Worm (Caenorhabditis elegans): ENCODE measurements around the gene tbb-4.

Gene tbb-4

ce11 chrX:9436843-9437312 lies at the start of gene tbb-4:
Gene tbb-4 (minus strand): TSS chrX:9436893.
- TF ChIP-seq ama-1 (optimal IDR thresholded peaks at IDR 0.05), result no peak
- TF ChIP-seq nhr-10 (tag; optimal IDR thresholded peaks at IDR 0.05), result no peak
- no peak for TF ChIP-seq sma-3 (GFP tag; optimal IDR thresholded peaks at IDR 0.05)
- no peak for TF ChIP-seq crh-2 (tag; optimal IDR thresholded peaks at IDR 0.05)
- TF ChIP-seq nhr-25 (tag; optimal IDR thresholded peaks at IDR 0.05), result no peak
- TF ChIP-seq nhr-23 (tag; optimal IDR thresholded peaks at IDR 0.05), result no peak
- TF ChIP-seq F13H6.1 (tag; optimal IDR thresholded peaks at IDR 0.05), result no peak
- no peak for TF ChIP-seq gmeb-1 (tag; optimal IDR thresholded peaks at IDR 0.05)
- no peak for TF ChIP-seq nhr-6 (tag; optimal IDR thresholded peaks at IDR 0.05)
- no peak for TF ChIP-seq sma-9 (GFP tag; optimal IDR thresholded peaks at IDR 0.05)
- no peak for TF ChIP-seq sma-9 (tag; optimal IDR thresholded peaks at IDR 0.05)
- TF ChIP-seq elt-3 (tag; optimal IDR thresholded peaks at IDR 0.05), result no peak
- no peak for TF ChIP-seq egl-27 (tag; optimal IDR thresholded peaks at IDR 0.05)
- TF ChIP-seq ceh-16 (tag; optimal IDR thresholded peaks at IDR 0.05), result no peak
- TF ChIP-seq lsy-2 (tag; optimal IDR thresholded peaks at IDR 0.05), result no peak
- no peak for TF ChIP-seq Y55F3AM.14 (GFP tag; optimal IDR thresholded peaks at IDR 0.05)

ce11 chrX:9486160-9486559 lies 49.5 kb upstream of the tbb-4 start:
- TF ChIP-seq dmd-4 (tag; optimal IDR thresholded peaks at IDR 0.05) (no peak), mdl-1 (tag; optimal IDR thresholded peaks at IDR 0.05) (no peak), mbf-1 (tag; optimal IDR thresholded peaks at IDR 0.05) (no peak), nhr-23 (tag; optimal IDR thresholded peaks at IDR 0.05) (no peak), unc-39 (tag; optimal IDR thresholded peaks at IDR 0.05) (no peak), nhr-6 (tag; optimal IDR thresholded peaks at IDR 0.05) (no peak), nhr-12 (tag; optimal IDR thresholded peaks at IDR 0.05) (no peak), ceh-82 (tag; optimal IDR thresholded peaks at IDR 0.05) (no peak), sma-3 (GFP tag; optimal IDR thresholded peaks at IDR 0.05) (no peak), fos-1 (tag; optimal IDR thresholded peaks at IDR 0.05) (no peak), nhr-11 (tag; optimal IDR thresholded peaks at IDR 0.05) (no peak), unc-55 (GFP tag; optimal IDR thresholded peaks at IDR 0.05) (no peak), aly-2 (tag; optimal IDR thresholded peaks at IDR 0.05) (no peak), mab-5 (tag; optimal IDR thresholded peaks at IDR 0.05) (no peak), nhr-77 (tag; optimal IDR thresholded peaks at IDR 0.05) (no peak), nhr-129 (tag; optimal IDR thresholded peaks at IDR 0.05) (no peak), sem-4 (tag; optimal IDR thresholded peaks at IDR 0.05) (no peak), nhr-10 (tag; optimal IDR thresholded peaks at IDR 0.05) (no peak), nhr-25 (tag; optimal IDR thresholded peaks at IDR 0.05) (no peak), Y55F3AM.14 (GFP tag; optimal IDR thresholded peaks at IDR 0.05) (no peak)

- TF ChIP-seq aly-2 (tag; optimal IDR thresholded peaks at IDR 0.05) (no peak), Y55F3AM.14 (GFP tag; optimal IDR thresholded peaks at IDR 0.05) (no peak), ztf-11 (tag; optimal IDR thresholded peaks at IDR 0.05) (no peak), lin-13 (GFP tag; optimal IDR thresholded peaks at IDR 0.05) (no peak), ztf-4 (tag; optimal IDR thresholded peaks at IDR 0.05) (no peak)
Observed at ce11 chrX:9483754-9484153, 47.1 kb upstream of the tbb-4 start.

DNA sequence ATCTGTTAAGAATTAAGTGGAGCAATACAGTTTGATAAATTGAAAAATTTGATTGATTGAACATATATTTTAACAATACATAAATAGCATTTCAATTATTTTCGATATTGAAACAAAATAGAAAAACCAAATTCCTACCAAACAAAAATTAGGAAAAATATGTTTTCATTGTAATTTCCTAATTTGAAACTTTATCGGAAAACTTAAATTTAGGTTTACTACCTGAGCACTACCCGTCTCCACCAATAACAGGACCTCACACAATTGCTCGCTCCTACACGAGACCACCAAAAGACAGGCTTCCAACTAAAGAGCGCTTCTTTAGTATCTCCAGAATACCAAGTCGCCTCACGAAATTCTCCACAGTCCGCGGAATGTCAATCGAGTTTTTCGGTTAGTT lies 40.1 kb upstream of the tbb-4 start:
- TF ChIP-seq F13H6.1 (tag; optimal IDR thresholded peaks at IDR 0.05) (no peak), elt-3 (tag; optimal IDR thresholded peaks at IDR 0.05) (no peak), dmd-4 (tag; optimal IDR thresholded peaks at IDR 0.05) (no peak), mab-5 (tag; optimal IDR thresholded peaks at IDR 0.05) (no peak), skn-1 (tag; optimal IDR thresholded peaks at IDR 0.05) (no peak)

- no peak for TF ChIP-seq nhr-23 (tag; optimal IDR thresholded peaks at IDR 0.05)
- no peak for TF ChIP-seq mdl-1 (tag; optimal IDR thresholded peaks at IDR 0.05)
- no peak for TF ChIP-seq egl-27 (tag; optimal IDR thresholded peaks at IDR 0.05)
- TF ChIP-seq sma-9 (GFP tag; optimal IDR thresholded peaks at IDR 0.05), result no peak
- no peak for TF ChIP-seq sma-9 (tag; optimal IDR thresholded peaks at IDR 0.05)
- TF ChIP-seq unc-39 (tag; optimal IDR thresholded peaks at IDR 0.05), result no peak
- TF ChIP-seq ceh-82 (tag; optimal IDR thresholded peaks at IDR 0.05), result no peak
- no peak for TF ChIP-seq nhr-129 (tag; optimal IDR thresholded peaks at IDR 0.05)
- no peak for TF ChIP-seq nhr-237 (tag; optimal IDR thresholded peaks at IDR 0.05)
- TF ChIP-seq nhr-77 (tag; optimal IDR thresholded peaks at IDR 0.05), result no peak
- TF ChIP-seq ztf-11 (tag; optimal IDR thresholded peaks at IDR 0.05), result no peak
- TF ChIP-seq crh-2 (tag; optimal IDR thresholded peaks at IDR 0.05), result no peak
- TF ChIP-seq lin-13 (GFP tag; optimal IDR thresholded peaks at IDR 0.05), result no peak
- TF ChIP-seq ztf-1 (GFP tag; conservative IDR thresholded peaks at IDR 0.05), result no peak
- TF ChIP-seq nhr-25 (tag; optimal IDR thresholded peaks at IDR 0.05), result no peak
- TF ChIP-seq nhr-21 (tag; optimal IDR thresholded peaks at IDR 0.05), result no peak
- TF ChIP-seq elt-3 (tag; optimal IDR thresholded peaks at IDR 0.05), result no peak
- TF ChIP-seq F13H6.1 (tag; optimal IDR thresholded peaks at IDR 0.05), result no peak
- no peak for TF ChIP-seq sem-4 (tag; optimal IDR thresholded peaks at IDR 0.05)
Observed at ce11 chrX:9472170-9472569, 35.5 kb upstream of the tbb-4 start, which contains the start of gene gap-2. Gene gap-2 (plus strand): TSS chrX:9472470.
